Fruit fly (Drosophila melanogaster) whole organism, embryonic: ENCODE data around the gene rt.
A peak's percentile ranks its signal among the peaks of the same experiment; 100 is the strongest.

Experiments used
- CG10431 ChIP-seq: fragments of 200-800 bp; sonication (Bioruptor generic); optimal IDR thresholded peaks from 3 replicates; lab custom pipeline; 2018; ENCODE audit warnings: missing biosample characterization, mild to moderate bottlenecking, missing genetic modification characterization
- CG10462 ChIP-seq: fragments of 200-800 bp; sonication (Bioruptor generic); optimal IDR thresholded peaks from 2 replicates; lab custom pipeline; 2016; ENCODE audit warnings: missing biosample characterization, missing genetic modification characterization
- CG12071 ChIP-seq: fragments of 200-800 bp; sonication (Bioruptor generic); optimal IDR thresholded peaks from 3 replicates; lab custom pipeline; 2018; ENCODE audit warnings: missing biosample characterization, mild to moderate bottlenecking, missing genetic modification characterization
- CG13894 ChIP-seq: fragments of 200-800 bp; sonication (Bioruptor generic); optimal IDR thresholded peaks from 3 replicates; lab custom pipeline; 2018; ENCODE audit warnings: missing biosample characterization, mild to moderate bottlenecking, missing genetic modification characterization, moderate library complexity
- CG15073 ChIP-seq: fragments of 200-800 bp; sonication (Bioruptor generic); optimal IDR thresholded peaks from 2 replicates; lab custom pipeline; 2016; ENCODE audit warnings: missing biosample characterization, missing genetic modification characterization
- CG17912 ChIP-seq: fragments of 200-800 bp; sonication (Bioruptor generic); optimal IDR thresholded peaks from 2 replicates; lab custom pipeline; 2018; ENCODE audit warnings: missing biosample characterization, mild to moderate bottlenecking, missing genetic modification characterization
- CG1832 ChIP-seq: fragments of 200-800 bp; sonication (Bioruptor generic); optimal IDR thresholded peaks from 2 replicates; lab custom pipeline; 2017; ENCODE audit warnings: missing biosample characterization, mild to moderate bottlenecking, missing genetic modification characterization, inconsistent platforms
- CG18476 ChIP-seq: fragments of 200-800 bp; sonication (Bioruptor generic); optimal IDR thresholded peaks from 2 replicates; lab custom pipeline; 2016; ENCODE audit warnings: missing biosample characterization, mild to moderate bottlenecking, missing genetic modification characterization
- CG2129 ChIP-seq: fragments of 200-800 bp; sonication (Bioruptor generic); IDR thresholded peaks from 2 replicates; pipeline ENCODE4 v1.3.6; 2022; ENCODE audit warnings: missing biosample characterization, missing genetic modification characterization; ENCODE audit not compliant: partially characterized antibody
- CG2199 ChIP-seq: fragments of 200-800 bp; sonication (Bioruptor generic); IDR thresholded peaks from 3 replicates; pipeline ENCODE4 v1.3.6; 2022; ENCODE audit warnings: missing biosample characterization, missing genetic modification characterization
- CG2875 ChIP-seq: fragments of 200-800 bp; sonication (Bioruptor generic); optimal IDR thresholded peaks from 2 replicates; lab custom pipeline; 2017; ENCODE audit warnings: missing biosample characterization, mild to moderate bottlenecking, missing genetic modification characterization, missing genetic modification reagents
- CG30403 ChIP-seq: fragments of 200-800 bp; sonication (Bioruptor generic); optimal IDR thresholded peaks from 3 replicates; lab custom pipeline; 2016; ENCODE audit warnings: missing biosample characterization, missing genetic modification characterization
- CG34224 ChIP-seq: fragments of 200-800 bp; sonication (Bioruptor generic); IDR thresholded peaks from 3 replicates; pipeline ENCODE4 v1.3.6; 2022; ENCODE audit warnings: missing biosample characterization, missing genetic modification characterization; ENCODE audit not compliant: partially characterized antibody
- CG34376 ChIP-seq: fragments of 200-800 bp; sonication (Bioruptor generic); optimal IDR thresholded peaks from 2 replicates; lab custom pipeline; 2018; ENCODE audit warnings: missing biosample characterization, mild to moderate bottlenecking, missing genetic modification characterization
- CG4730 ChIP-seq: fragments of 200-800 bp; sonication (Bioruptor generic); IDR thresholded peaks from 2 replicates; pipeline ENCODE4 v1.3.6; 2022; ENCODE audit warnings: missing biosample characterization, missing genetic modification characterization
- CG6272 ChIP-seq: fragments of 200-800 bp; sonication (Bioruptor generic); IDR thresholded peaks from 2 replicates; pipeline ENCODE4 v1.3.6; 2022; ENCODE audit warnings: missing biosample characterization, missing genetic modification characterization
- CG8281 ChIP-seq: fragments of 200-800 bp; sonication (Bioruptor generic); optimal IDR thresholded peaks from 2 replicates; lab custom pipeline; 2018; ENCODE audit warnings: missing biosample characterization, mild to moderate bottlenecking, missing genetic modification characterization, moderate library complexity
- D19A ChIP-seq: fragments of 200-800 bp; optimal IDR thresholded peaks from 3 replicates; lab custom pipeline; 2019; ENCODE audit warnings: missing biosample characterization, mild to moderate bottlenecking, missing genetic modification characterization, moderate library complexity
- Deaf1 ChIP-seq: fragments of 200-800 bp; optimal IDR thresholded peaks from 3 replicates; lab custom pipeline; 2019; ENCODE audit warnings: missing biosample characterization, mild to moderate bottlenecking, missing genetic modification characterization, moderate library complexity
- Dfd ChIP-seq, 2 experiments: fragments of >200 bp; optimal IDR thresholded peaks; 2 replicates each; lab custom pipeline; 2017; ENCODE audit warnings: missing biosample characterization in 2 of 2, missing genetic modification characterization in 2 of 2
- Dref ChIP-seq: fragments of 200-800 bp; sonication (Bioruptor generic); IDR thresholded peaks from 2 replicates; pipeline ENCODE4 v1.3.6; 2022; ENCODE audit warnings: missing biosample characterization, missing genetic modification characterization
- ERR ChIP-seq: fragments of 200-800 bp; sonication (Bioruptor generic); optimal IDR thresholded peaks from 2 replicates; lab custom pipeline; 2016; ENCODE audit warnings: missing biosample characterization, missing genetic modification characterization
- HHEX ChIP-seq: fragments of 200-800 bp; sonication (Bioruptor generic); optimal IDR thresholded peaks from 3 replicates; lab custom pipeline; 2017; ENCODE audit warnings: missing biosample characterization, mild to moderate bottlenecking, missing genetic modification characterization, missing genetic modification reagents
- HmgZ ChIP-seq: fragments of 200-800 bp; sonication (Bioruptor generic); optimal IDR thresholded peaks from 2 replicates; lab custom pipeline; 2018; ENCODE audit warnings: missing biosample characterization, mild to moderate bottlenecking, missing genetic modification characterization
- Hr51 ChIP-seq, 2 experiments: fragments of 200-800 bp; sonication (Bioruptor generic); optimal IDR thresholded peaks; 2 replicates in 1 of 2; 3 replicates in 1 of 2; lab custom pipeline; 2016 to 2018; ENCODE audit warnings: missing biosample characterization in 2 of 2, missing genetic modification characterization in 2 of 2, mild to moderate bottlenecking in 1 of 2, moderate library complexity in 1 of 2
- Hsf ChIP-seq: fragments of 200-800 bp; sonication (Bioruptor generic); optimal IDR thresholded peaks from 3 replicates; lab custom pipeline; 2016; ENCODE audit warnings: missing biosample characterization, missing genetic modification characterization
- Sox100B ChIP-seq: fragments of 200-800 bp; sonication (Bioruptor generic); optimal IDR thresholded peaks from 3 replicates; lab custom pipeline; 2018; ENCODE audit warnings: missing biosample characterization, mild to moderate bottlenecking, missing genetic modification characterization
- cad ChIP-seq: fragments of >200 bp; optimal IDR thresholded peaks from 2 replicates; lab custom pipeline; 2017; ENCODE audit warnings: missing biosample characterization, missing genetic modification characterization
- chn ChIP-seq: fragments of 200-800 bp; sonication (Bioruptor generic); optimal IDR thresholded peaks from 2 replicates; lab custom pipeline; 2016; ENCODE audit warnings: missing biosample characterization, missing genetic modification characterization
- crp ChIP-seq, 2 experiments: fragments of 200-800 bp; sonication (Bioruptor generic); optimal IDR thresholded peaks; 2 replicates in 1 of 2; 3 replicates in 1 of 2; lab custom pipeline; 2017; ENCODE audit warnings: missing biosample characterization in 2 of 2, missing genetic modification characterization in 2 of 2, mild to moderate bottlenecking in 1 of 2, moderate library complexity in 1 of 2
- danr ChIP-seq: fragments of 200-800 bp; sonication (Bioruptor generic); IDR thresholded peaks from 2 replicates; pipeline ENCODE4 v1.3.6; 2022; ENCODE audit warnings: missing biosample characterization, missing genetic modification characterization
- ftz-f1 ChIP-seq: fragments of 200-800 bp; sonication (Bioruptor generic); optimal IDR thresholded peaks from 2 replicates; lab custom pipeline; 2016; ENCODE audit warnings: missing biosample characterization, missing genetic modification characterization
- ham ChIP-seq: fragments of 200-800 bp; sonication (Bioruptor generic); IDR thresholded peaks from 2 replicates; pipeline ENCODE4 v1.3.6; 2022; ENCODE audit warnings: missing biosample characterization, missing genetic modification characterization
- hb ChIP-seq: fragments of 200-800 bp; sonication (Bioruptor generic); IDR thresholded peaks from 3 replicates; pipeline ENCODE4 v1.3.6; 2022; ENCODE audit warnings: missing biosample characterization, missing genetic modification characterization; ENCODE audit not compliant: partially characterized antibody
- hkb ChIP-seq, 2 experiments: fragments of 200-800 bp in 1 of 2; fragments of >200 bp in 1 of 2; sonication (Bioruptor generic) in 1 of 2; IDR thresholded peaks in 1 of 2; optimal IDR thresholded peaks in 1 of 2; 2 replicates each; pipeline versions ENCODE4 v1.3.6 to Lab custom; 2017 to 2022; ENCODE audit warnings: missing biosample characterization in 1 of 2, missing genetic modification characterization in 1 of 2
- inv ChIP-seq: fragments of 200-800 bp; sonication (Bioruptor generic); IDR thresholded peaks from 2 replicates; pipeline ENCODE4 v1.3.6; 2022; ENCODE audit warnings: missing biosample characterization, missing genetic modification characterization; ENCODE audit not compliant: partially characterized antibody
- kni ChIP-seq: fragments of 200-800 bp; sonication (Bioruptor generic); optimal IDR thresholded peaks from 3 replicates; lab custom pipeline; 2017; ENCODE audit warnings: mild to moderate bottlenecking, missing biosample characterization, missing genetic modification reagents, missing genetic modification characterization
- lola ChIP-seq, 3 experiments: fragments of >200 bp in 2 of 3; fragments of 200-800 bp in 1 of 3; sonication (Bioruptor generic) in 1 of 3; optimal IDR thresholded peaks; 2 replicates each; lab custom pipeline; 2017 to 2019; ENCODE audit warnings: missing biosample characterization in 3 of 3, missing genetic modification characterization in 3 of 3, mild to moderate bottlenecking in 1 of 3, moderate library complexity in 1 of 3
- luna ChIP-seq: fragments of 200-800 bp; sonication (Bioruptor generic); optimal IDR thresholded peaks from 2 replicates; lab custom pipeline; 2016; ENCODE audit warnings: missing biosample characterization, missing genetic modification characterization
- nerfin-1 ChIP-seq: fragments of 200-800 bp; sonication (Bioruptor generic); optimal IDR thresholded peaks from 3 replicates; lab custom pipeline; 2019; ENCODE audit warnings: missing biosample characterization, mild to moderate bottlenecking, missing genetic modification characterization, moderate library complexity
- onecut ChIP-seq: fragments of 200-800 bp; sonication (Bioruptor generic); IDR thresholded peaks from 2 replicates; pipeline ENCODE4 v1.3.6; 2022; ENCODE audit warnings: missing biosample characterization, missing genetic modification characterization
- pum ChIP-seq: fragments of 200-800 bp; sonication (Bioruptor generic); optimal IDR thresholded peaks from 2 replicates; lab custom pipeline; 2016; ENCODE audit warnings: missing biosample characterization, missing genetic modification characterization
- rib ChIP-seq: fragments of 200-800 bp; sonication (Bioruptor generic); IDR thresholded peaks from 2 replicates; pipeline ENCODE4 v1.3.6; 2022; ENCODE audit warnings: missing biosample characterization, missing genetic modification characterization
- tin ChIP-seq: fragments of 200-800 bp; sonication (Bioruptor generic); optimal IDR thresholded peaks from 3 replicates; lab custom pipeline; 2016; ENCODE audit warnings: missing biosample characterization, missing genetic modification characterization
- trem ChIP-seq: fragments of 200-800 bp; optimal IDR thresholded peaks from 3 replicates; lab custom pipeline; 2019; ENCODE audit warnings: missing biosample characterization, mild to moderate bottlenecking, missing genetic modification characterization, moderate library complexity
- tup ChIP-seq: fragments of 200-800 bp; sonication (Bioruptor generic); optimal IDR thresholded peaks from 2 replicates; lab custom pipeline; 2016; ENCODE audit warnings: missing biosample characterization, mild to moderate bottlenecking, missing genetic modification characterization, moderate library complexity
- yki ChIP-seq: fragments of >200 bp; optimal IDR thresholded peaks from 3 replicates; lab custom pipeline; 2018

Gene rt

DNA sequence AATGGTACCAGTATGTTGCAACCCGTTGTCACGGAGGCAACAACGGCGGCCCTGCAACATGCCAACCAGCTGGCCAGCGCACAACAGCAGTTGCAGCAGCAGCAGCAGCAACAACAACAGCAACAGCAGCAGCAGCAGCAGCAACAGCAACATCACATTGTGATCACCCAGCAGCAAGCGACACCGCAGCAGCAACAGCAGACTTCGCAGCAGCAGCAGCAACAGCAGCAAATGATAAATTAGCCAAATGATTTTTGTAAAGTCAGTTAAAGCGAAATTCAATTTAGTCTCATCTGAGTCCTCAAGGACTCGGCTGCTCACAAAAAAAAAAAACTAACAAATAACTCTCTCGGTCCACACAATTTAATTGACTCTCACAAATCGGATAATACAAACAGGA, 16.7 kb upstream of the rt start:
- TF ChIP-seq CG6272 (no peak), Dfd (GFP tag; optimal IDR thresholded peaks at IDR 0.05; lab: Kevin White, UChicago) (peak in 1 of 2 experiments; percentile 83)

dm6 chr3L:11602040-11602439, 14.5 kb upstream of the rt start:
- no peak for TF ChIP-seq trem (tag; lab: Kevin White, UChicago)
- TF ChIP-seq yki, result no peak
- TF ChIP-seq danr (GFP tag; lab: Robert Waterston, UW), result no peak
- TF ChIP-seq CG18476 (GFP tag; lab: Kevin White, UChicago), result no peak
- no peak for TF ChIP-seq rib (GFP tag; lab: Robert Waterston, UW)
- no peak for TF ChIP-seq ham (GFP tag; lab: Robert Waterston, UW)
- no peak for TF ChIP-seq HHEX (GFP tag; lab: Kevin White, UChicago)
- no peak for TF ChIP-seq crp (GFP tag; optimal IDR thresholded peaks at IDR 0.05; lab: Kevin White, UChicago)
- no peak for TF ChIP-seq hb
- TF ChIP-seq CG4730, result no peak
- no peak for TF ChIP-seq CG15073 (GFP tag; lab: Kevin White, UChicago)
- TF ChIP-seq lola (GFP tag; optimal IDR thresholded peaks at IDR 0.05; lab: Kevin White, UChicago), result no peak
- no peak for TF ChIP-seq CG34224 (GFP tag; lab: Robert Waterston, UW)
- TF ChIP-seq nerfin-1 (tag; lab: Kevin White, UChicago), result no peak
- TF ChIP-seq kni (GFP tag; lab: Kevin White, UChicago), result no peak
- no peak for TF ChIP-seq CG8281 (tag; lab: Kevin White, UChicago)
- no peak for TF ChIP-seq ftz-f1 (GFP tag; lab: Kevin White, UChicago)
- peak; percentile 56 for TF ChIP-seq Deaf1 (tag; lab: Kevin White, UChicago)
- no peak for TF ChIP-seq tin
- no peak for TF ChIP-seq Hsf (GFP tag; lab: Kevin White, UChicago)
- no peak for TF ChIP-seq cad (GFP tag; lab: Kevin White, UChicago)
- TF ChIP-seq luna (GFP tag; lab: Kevin White, UChicago), result no peak
- TF ChIP-seq Hr51 (GFP tag; optimal IDR thresholded peaks at IDR 0.05; lab: Kevin White, UChicago), result no peak
- no peak for TF ChIP-seq CG2129 (GFP tag; lab: Robert Waterston, UW)
- no peak for TF ChIP-seq pum (GFP tag; lab: Kevin White, UChicago)
- no peak for TF ChIP-seq CG17912 (GFP tag; lab: Kevin White, UChicago)
- peak; percentile 4 for TF ChIP-seq CG12071 (GFP tag; lab: Kevin White, UChicago)
- no peak for TF ChIP-seq CG34376 (GFP tag; lab: Kevin White, UChicago)
- TF ChIP-seq Dref (GFP tag; lab: Robert Waterston, UW), result no peak
- TF ChIP-seq CG10462, result no peak
- TF ChIP-seq CG2199 (GFP tag; lab: Robert Waterston, UW), result no peak
- no peak for TF ChIP-seq D19A (tag; lab: Kevin White, UChicago)
- TF ChIP-seq ERR (GFP tag; lab: Kevin White, UChicago), result no peak
- TF ChIP-seq CG10431 (GFP tag; lab: Kevin White, UChicago), result no peak
- no peak for TF ChIP-seq chn (GFP tag; lab: Kevin White, UChicago)
- TF ChIP-seq CG13894 (tag; lab: Kevin White, UChicago), result peak; percentile 36
- no peak for TF ChIP-seq Sox100B (GFP tag; lab: Kevin White, UChicago)
- TF ChIP-seq HmgZ (tag; lab: Kevin White, UChicago), result no peak
- peak; percentile 34; the same call in 1 of the 2 replicates for TF ChIP-seq onecut (GFP tag; lab: Robert Waterston, UW)
- TF ChIP-seq CG2875, result no peak
- no peak for TF ChIP-seq tup (GFP tag; lab: Kevin White, UChicago)
- TF ChIP-seq inv (GFP tag; lab: Robert Waterston, UW), result no peak
- peak; percentile 12 for TF ChIP-seq CG1832 (GFP tag; lab: Kevin White, UChicago)
- no peak for TF ChIP-seq hkb (optimal IDR thresholded peaks at IDR 0.05; lab: Kevin White, UChicago)
- no peak for TF ChIP-seq hkb (GFP tag; IDR thresholded peaks at IDR 0.05; lab: Robert Waterston, UW)
- TF ChIP-seq CG30403 (GFP tag; lab: Kevin White, UChicago), result no peak
